Fruit fly (Drosophila melanogaster): Measurements from ENCODE around the gene Rat1.

Gene Rat1

DNA sequence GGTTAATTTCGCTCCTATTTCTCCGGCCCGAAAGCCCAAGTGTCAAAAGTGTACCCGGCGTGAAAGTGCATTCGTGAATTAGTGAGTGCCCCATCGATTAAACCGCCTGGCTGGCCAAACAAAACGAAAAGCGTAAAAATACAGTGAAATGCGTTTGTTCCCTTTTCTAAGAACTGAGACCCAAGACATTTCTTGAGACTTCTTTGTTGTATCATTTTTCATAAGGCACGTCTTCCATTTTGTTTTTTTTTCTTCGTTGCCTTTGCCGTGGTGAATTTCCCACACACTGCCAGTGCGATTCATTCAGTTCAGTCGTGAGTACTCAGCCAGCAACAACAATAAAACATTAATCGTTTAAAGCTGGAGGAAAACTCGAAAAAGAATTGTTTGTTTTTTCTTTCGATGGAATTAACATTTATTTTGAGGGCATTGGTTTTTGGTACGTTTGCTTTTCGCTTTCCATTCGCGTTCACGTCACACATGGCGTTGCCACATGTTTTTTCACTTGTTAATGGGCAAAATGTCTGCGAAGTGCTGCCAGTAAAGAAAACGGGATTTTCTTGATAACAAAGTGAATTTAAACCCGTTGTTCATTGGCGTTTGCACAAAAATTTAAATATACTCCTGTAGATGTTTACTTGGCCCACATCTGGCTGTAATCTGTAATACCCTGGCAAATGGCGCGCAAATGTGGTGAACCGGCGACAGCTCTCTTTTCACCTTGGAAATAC lies 13.6 kb downstream of the Rat1 start (continued):
- TF ChIP-seq kni (GFP tag; optimal IDR thresholded peaks at IDR 0.05) (no peak), CG7786 (GFP tag; optimal IDR thresholded peaks at IDR 0.05) (no peak), pan (optimal IDR thresholded peaks at IDR 0.05) (no peak), pan (GFP tag; optimal IDR thresholded peaks at IDR 0.05 in 1 of 2, IDR thresholded peaks at IDR 0.05 in 1 of 2) (no peak), CG2712 (tag; optimal IDR thresholded peaks at IDR 0.05) (peak; percentile 13), sob (GFP tag; IDR thresholded peaks at IDR 0.05) (no peak), Dref (GFP tag; IDR thresholded peaks at IDR 0.05) (no peak), HmgZ (tag; optimal IDR thresholded peaks at IDR 0.05) (no peak), CG7271 (tag; optimal IDR thresholded peaks at IDR 0.05) (no peak), Med (GFP tag) (peak; percentile 67), D (optimal IDR thresholded peaks at IDR 0.05) (peak; percentile 46), D (GFP tag; optimal IDR thresholded peaks at IDR 0.05) (no peak), lab (GFP tag; optimal IDR thresholded peaks at IDR 0.05) (no peak), CG1602 (GFP tag; optimal IDR thresholded peaks at IDR 0.05) (no peak), CG11696 (GFP tag; IDR thresholded peaks at IDR 0.05) (no peak), slbo (GFP tag; IDR thresholded peaks at IDR 0.05) (no peak), CG11695 (GFP tag; IDR thresholded peaks at IDR 0.05) (no peak), NfI (GFP tag; optimal IDR thresholded peaks at IDR 0.05) (no peak), CG16863 (GFP tag; optimal IDR thresholded peaks at IDR 0.05) (no peak), Scr (GFP tag; IDR thresholded peaks at IDR 0.05; ENCODE audit: partially characterized antibody) (no peak), Elba2 (GFP tag; optimal IDR thresholded peaks at IDR 0.05) (no peak), CG6854 (GFP tag; optimal IDR thresholded peaks at IDR 0.05) (no peak), sens (GFP tag) (peak; percentile 88), salm (tag; optimal IDR thresholded peaks at IDR 0.05) (no peak), bsh (GFP tag; optimal IDR thresholded peaks at IDR 0.05) (peak in 1 of 2 experiments; percentile 7), CG3407 (GFP tag; optimal IDR thresholded peaks at IDR 0.05) (no peak), CG2120 (GFP tag; optimal IDR thresholded peaks at IDR 0.05) (peak; percentile 7), Oli (tag; optimal IDR thresholded peaks at IDR 0.05) (no peak), CG12071 (GFP tag; optimal IDR thresholded peaks at IDR 0.05) (no peak), CG8388 (GFP tag; optimal IDR thresholded peaks at IDR 0.05) (no peak), chm (GFP tag; IDR thresholded peaks at IDR 0.05) (peak; percentile 2; the same call in 1 of the 2 replicates), Hsf (GFP tag; optimal IDR thresholded peaks at IDR 0.05) (no peak), ERR (GFP tag; optimal IDR thresholded peaks at IDR 0.05) (peak; percentile 3), CG12769 (tag; optimal IDR thresholded peaks at IDR 0.05) (peak; percentile 50), CG15011 (GFP tag; optimal IDR thresholded peaks at IDR 0.05) (no peak), stwl (tag; optimal IDR thresholded peaks at IDR 0.05) (peak; percentile 20), CG14710 (tag; optimal IDR thresholded peaks at IDR 0.05) (peak; percentile 5), so (GFP tag; IDR thresholded peaks at IDR 0.05) (no peak)

- TF ChIP-seq CG15479 (GFP tag; optimal IDR thresholded peaks at IDR 0.05) (no peak), onecut (GFP tag; IDR thresholded peaks at IDR 0.05) (peak; percentile 70), nerfin-1 (tag; optimal IDR thresholded peaks at IDR 0.05) (peak; percentile 74), twi (tag; optimal IDR thresholded peaks at IDR 0.05) (no peak), CG12942 (GFP tag; optimal IDR thresholded peaks at IDR 0.05) (peak; percentile 27), CG10267 (tag; optimal IDR thresholded peaks at IDR 0.05) (peak; percentile 69), cg (GFP tag; optimal IDR thresholded peaks at IDR 0.05) (peak; percentile 90), CG4282 (GFP tag; optimal IDR thresholded peaks at IDR 0.05) (peak; percentile 19), hb (GFP tag; IDR thresholded peaks at IDR 0.05; ENCODE audit: partially characterized antibody) (no peak), oc (tag; optimal IDR thresholded peaks at IDR 0.05) (no peak), GATAe (GFP tag; conservative IDR thresholded peaks at IDR 0.05) (no peak), Six4 (GFP tag; optimal IDR thresholded peaks at IDR 0.05) (peak; percentile 53), ash1 (GFP tag; optimal IDR thresholded peaks at IDR 0.05) (no peak), sens-2 (GFP tag; IDR thresholded peaks at IDR 0.05) (no peak)
These were observed 14.3 kb downstream of the Rat1 start for dm6 chr2L:6922091-6922753.
